Worm (Caenorhabditis elegans): ENCODE measurements around the gene F19G12.8.
"Not testable (repeated sequence)": the region's sequence is repeated elsewhere in the genome, so short reads cannot be mapped to it uniquely, and the experiment has no call there.

F19G12.8 gene

DNA sequence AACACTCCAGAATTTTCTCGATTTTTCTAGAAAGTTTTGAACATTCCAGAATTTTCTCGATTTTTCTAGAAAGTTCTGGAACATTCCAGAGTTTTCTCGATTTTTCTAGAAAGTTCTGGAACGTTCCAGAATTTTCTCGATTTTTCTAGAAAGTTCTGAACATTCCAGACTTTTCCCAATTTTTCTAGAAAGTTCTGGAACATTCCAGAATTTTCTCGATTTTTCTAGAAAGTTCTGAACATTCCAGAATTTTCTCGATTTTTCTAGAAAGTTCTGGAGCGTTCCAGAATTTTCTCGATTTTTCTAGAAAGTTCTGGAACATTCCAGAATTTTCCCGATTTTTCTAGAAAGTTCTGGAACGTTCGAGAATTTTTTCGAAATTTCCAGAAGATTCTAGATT lies 42.0 kb upstream of the F19G12.8 start:
- TF ChIP-seq unc-3 (GFP tag; conservative IDR thresholded peaks at IDR 0.05) = peak; percentile 21; the same call in 1 of the 2 replicates
- TF ChIP-seq unc-3 (tag; optimal IDR thresholded peaks at IDR 0.05) = not testable (repeated sequence)

DNA sequence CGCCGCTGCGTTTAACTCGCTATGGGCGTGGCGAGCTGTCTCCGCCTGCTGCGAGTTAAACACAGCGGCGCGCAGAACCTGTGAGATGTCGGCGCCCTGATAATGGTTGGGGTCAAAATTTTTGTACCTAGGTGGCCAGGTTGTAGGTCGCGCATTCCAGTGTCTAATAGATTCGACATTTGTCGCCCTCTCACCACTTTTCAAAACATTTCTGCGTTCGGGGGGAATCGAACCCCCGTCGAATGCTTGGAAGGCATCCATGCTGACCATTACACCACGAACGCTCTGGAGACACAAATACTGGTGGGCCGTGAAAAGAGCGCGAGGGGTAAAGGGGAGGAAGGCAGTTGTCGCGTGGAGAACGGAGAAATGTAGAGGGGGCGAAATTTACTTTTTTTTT lies 37.7 kb upstream of the F19G12.8 start:
- TF ChIP-seq Y22D7AL.16 (tag; optimal IDR thresholded peaks at IDR 0.05) (peak; percentile 85), unc-55 (GFP tag; optimal IDR thresholded peaks at IDR 0.05) (no peak), nfya-1 (tag; optimal IDR thresholded peaks at IDR 0.05) (peak; percentile 77), ceh-45 (GFP tag; IDR thresholded peaks at IDR 0.05) (peak; percentile 72), ama-1 (optimal IDR thresholded peaks at IDR 0.05) (no peak), eyg-1 (tag; optimal IDR thresholded peaks at IDR 0.05) (peak; percentile 57), npax-4 (tag; optimal IDR thresholded peaks at IDR 0.05) (peak; percentile 53), pros-1 (tag; optimal IDR thresholded peaks at IDR 0.05) (no peak), pat-9 (tag; optimal IDR thresholded peaks at IDR 0.05) (peak; percentile 80), pha-4 (tag; optimal IDR thresholded peaks at IDR 0.05) (no peak), K02D7.2 (tag; optimal IDR thresholded peaks at IDR 0.05) (peak; percentile 77), dmd-4 (tag; optimal IDR thresholded peaks at IDR 0.05; ENCODE audit: borderline replicate concordance) (peak; percentile 79), tbx-2 (tag; optimal IDR thresholded peaks at IDR 0.05) (peak; percentile 80), hlh-6 (tag; optimal IDR thresholded peaks at IDR 0.05) (peak; percentile 89), elt-2 (tag; optimal IDR thresholded peaks at IDR 0.05) (peak; percentile 88), ceh-9 (tag; optimal IDR thresholded peaks at IDR 0.05) (peak; percentile 32), ceh-34 (tag; optimal IDR thresholded peaks at IDR 0.05) (peak; percentile 89), tbx-7 (tag; optimal IDR thresholded peaks at IDR 0.05) (peak; percentile 53), madf-2 (tag; optimal IDR thresholded peaks at IDR 0.05) (peak; percentile 82), pax-1 (tag; optimal IDR thresholded peaks at IDR 0.05) (no peak), ceh-24 (tag; optimal IDR thresholded peaks at IDR 0.05) (no peak), hlh-30 (tag; optimal IDR thresholded peaks at IDR 0.05; ENCODE audit: insufficient read depth) (peak; percentile 34), zip-5 (tag; optimal IDR thresholded peaks at IDR 0.05) (peak; percentile 37), hlh-8 (tag; optimal IDR thresholded peaks at IDR 0.05) (peak; percentile 56), ahr-1 (tag; optimal IDR thresholded peaks at IDR 0.05) (peak; percentile 56), elt-4 (tag; optimal IDR thresholded peaks at IDR 0.05) (peak; percentile 80), fax-1 (tag; optimal IDR thresholded peaks at IDR 0.05) (peak; percentile 65), ceh-19 (GFP tag; optimal IDR thresholded peaks at IDR 0.05) (peak; percentile 90), lin-11 (tag; optimal IDR thresholded peaks at IDR 0.05) (peak; percentile 76), dve-1 (tag; optimal IDR thresholded peaks at IDR 0.05) (no peak), nhr-232 (tag; optimal IDR thresholded peaks at IDR 0.05) (peak; percentile 79), ceh-30 (tag; optimal IDR thresholded peaks at IDR 0.05) (peak; percentile 17), pqm-1 (tag; optimal IDR thresholded peaks at IDR 0.05) (peak; percentile 66), syd-9 (tag; optimal IDR thresholded peaks at IDR 0.05) (peak; percentile 83), F13H6.1 (tag; optimal IDR thresholded peaks at IDR 0.05) (peak; percentile 58), ztf-16 (tag; optimal IDR thresholded peaks at IDR 0.05) (peak; percentile 84), che-1 (tag; optimal IDR thresholded peaks at IDR 0.05) (peak; percentile 86), unc-3 (GFP tag; conservative IDR thresholded peaks at IDR 0.05) (peak; percentile 89), unc-3 (tag; optimal IDR thresholded peaks at IDR 0.05) (peak; percentile 38), ref-2 (tag; optimal IDR thresholded peaks at IDR 0.05) (peak; percentile 84), sdc-2 (tag; optimal IDR thresholded peaks at IDR 0.05) (peak; percentile 97), nhr-11 (tag; optimal IDR thresholded peaks at IDR 0.05) (no peak), ceh-22 (tag; optimal IDR thresholded peaks at IDR 0.05) (no peak), unc-86 (tag; optimal IDR thresholded peaks at IDR 0.05) (peak; percentile 77), lim-6 (tag; optimal IDR thresholded peaks at IDR 0.05) (peak; percentile 79), C08G9.2 (tag; optimal IDR thresholded peaks at IDR 0.05) (peak; percentile 82), odd-2 (tag; optimal IDR thresholded peaks at IDR 0.05) (peak; percentile 1), unc-42 (tag; optimal IDR thresholded peaks at IDR 0.05) (peak; percentile 17), sox-2 (GFP tag; IDR thresholded peaks at IDR 0.05) (peak; percentile 57; the same call in 1 of the 2 replicates), sox-4 (tag; optimal IDR thresholded peaks at IDR 0.05) (peak; percentile 87), K09A11.1 (tag; optimal IDR thresholded peaks at IDR 0.05; ENCODE audit: insufficient read depth) (no peak)

All from whole organism, late embryonic.